Worm (Caenorhabditis elegans): ENCODE results near the gene ZK177.2.

The ZK177.2 gene

DNA sequence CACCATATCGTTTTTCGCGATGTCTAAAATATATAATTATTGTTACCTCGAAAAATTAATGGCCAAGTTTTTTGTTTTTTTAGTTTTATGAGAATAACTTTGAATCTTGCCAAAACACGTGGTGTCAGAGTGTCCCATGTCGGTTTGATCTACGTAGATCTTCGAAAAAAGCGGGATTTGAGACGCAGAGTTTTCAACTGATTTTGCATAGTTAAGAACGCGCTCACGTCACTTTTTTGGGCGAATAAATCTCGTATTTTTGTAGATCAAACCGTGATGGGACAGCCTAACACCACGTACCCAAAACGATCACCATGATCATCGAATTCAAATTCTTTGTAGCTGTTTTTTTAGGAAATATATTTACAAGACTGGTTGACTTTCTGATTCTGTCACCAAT lies 21.5 kb upstream of the ZK177.2 start:
- TF ChIP-seq sea-1 (GFP tag; conservative IDR thresholded peaks at IDR 0.05) (no peak), flt-1 (GFP tag; IDR thresholded peaks at IDR 0.05) (no peak), scrt-1 (GFP tag; IDR thresholded peaks at IDR 0.05) (no peak), aly-1 (tag; optimal IDR thresholded peaks at IDR 0.05) (no peak), tbx-11 (GFP tag; IDR thresholded peaks at IDR 0.05) (no peak), tbx-37 (GFP tag; conservative IDR thresholded peaks at IDR 0.05) (no peak), hnd-1 (tag; optimal IDR thresholded peaks at IDR 0.05) (no peak), pes-1 (GFP tag; IDR thresholded peaks at IDR 0.05) (no peak), hmbx-1 (tag; optimal IDR thresholded peaks at IDR 0.05) (no peak), F13C5.2 (tag; optimal IDR thresholded peaks at IDR 0.05) (no peak), hmg-4 (GFP tag; optimal IDR thresholded peaks at IDR 0.05) (no peak), ama-1 (optimal IDR thresholded peaks at IDR 0.05) (no peak), ets-7 (tag; optimal IDR thresholded peaks at IDR 0.05) (no peak), B0310.2 (tag; optimal IDR thresholded peaks at IDR 0.05) (no peak), ceh-36 (tag; optimal IDR thresholded peaks at IDR 0.05) (no peak), ceh-13 (GFP tag; optimal IDR thresholded peaks at IDR 0.05) (no peak), tra-4 (tag; optimal IDR thresholded peaks at IDR 0.05) (no peak)

DNA sequence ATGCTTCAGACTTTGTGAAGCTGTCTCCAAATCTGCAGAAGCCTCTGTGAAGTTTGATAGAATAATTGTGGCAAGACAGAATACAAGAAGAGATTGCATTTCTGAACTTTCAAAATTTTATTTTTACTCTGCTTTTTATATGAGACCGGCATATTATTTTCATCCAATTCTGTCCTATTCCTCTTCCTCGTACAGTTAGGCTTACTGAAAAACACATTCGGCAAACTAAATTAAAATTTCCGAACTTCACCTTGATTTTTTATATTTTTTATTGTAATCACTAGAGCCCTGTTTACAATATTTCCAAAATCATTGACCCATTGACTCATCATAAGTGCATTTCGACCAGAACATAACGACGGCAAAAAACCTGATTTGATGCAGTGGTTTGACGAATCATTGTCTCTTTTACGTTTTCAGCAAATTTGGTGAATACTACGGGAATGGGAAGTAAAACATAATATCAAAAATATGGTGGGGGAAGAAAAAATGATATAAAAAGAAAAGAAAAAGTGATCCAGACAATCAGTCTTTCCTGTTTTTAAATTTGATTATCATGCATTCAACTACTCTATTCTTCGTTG lies 20.8 kb upstream of the ZK177.2 start, which contains the start of the genes suex-1 and F12A10.9:
Gene suex-1 (minus strand): TSS at position 101 of the 584 bp plus-strand sequence.
Gene F12A10.9 (plus strand): TSS at position 534 of the 584 bp plus-strand sequence.
- no peak for TF ChIP-seq ceh-36 (tag; optimal IDR thresholded peaks at IDR 0.05)
- no peak for TF ChIP-seq tra-4 (tag; optimal IDR thresholded peaks at IDR 0.05)
- TF ChIP-seq sea-1 (GFP tag; conservative IDR thresholded peaks at IDR 0.05): no peak
- no peak for TF ChIP-seq scrt-1 (GFP tag; IDR thresholded peaks at IDR 0.05)
- TF ChIP-seq pes-1 (GFP tag; IDR thresholded peaks at IDR 0.05): no peak
- no peak for TF ChIP-seq hmbx-1 (tag; optimal IDR thresholded peaks at IDR 0.05)
- no peak for TF ChIP-seq hnd-1 (tag; optimal IDR thresholded peaks at IDR 0.05)
- no peak for TF ChIP-seq hmg-4 (GFP tag; optimal IDR thresholded peaks at IDR 0.05)
- no peak for TF ChIP-seq tbx-37 (GFP tag; conservative IDR thresholded peaks at IDR 0.05)
- no peak for TF ChIP-seq tbx-11 (GFP tag; IDR thresholded peaks at IDR 0.05)
- TF ChIP-seq F13C5.2 (tag; optimal IDR thresholded peaks at IDR 0.05): no peak
- no peak for TF ChIP-seq B0310.2 (tag; optimal IDR thresholded peaks at IDR 0.05)
- TF ChIP-seq ceh-13 (GFP tag; optimal IDR thresholded peaks at IDR 0.05): no peak
- TF ChIP-seq flt-1 (GFP tag; IDR thresholded peaks at IDR 0.05): no peak
- no peak for TF ChIP-seq ama-1 (optimal IDR thresholded peaks at IDR 0.05)
- TF ChIP-seq ets-7 (tag; optimal IDR thresholded peaks at IDR 0.05): no peak
- TF ChIP-seq aly-1 (tag; optimal IDR thresholded peaks at IDR 0.05): no peak

DNA sequence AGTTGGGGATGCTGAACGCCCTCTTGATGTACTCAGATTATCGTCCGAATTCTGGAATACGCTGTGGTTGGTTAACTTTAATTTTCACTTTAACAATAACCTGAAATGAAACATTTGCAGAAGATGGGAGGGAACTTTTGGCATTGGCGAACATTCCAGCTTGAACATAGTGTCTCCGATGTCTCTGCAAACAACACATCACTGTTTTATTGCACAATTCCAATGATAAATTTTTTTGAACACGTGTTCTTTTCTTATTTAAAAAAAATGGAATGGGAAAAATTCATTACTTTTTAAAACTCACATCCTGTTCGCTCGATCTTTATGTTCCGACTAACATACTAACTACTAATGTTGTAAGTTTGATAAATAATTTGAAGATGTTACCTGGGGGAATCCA lies 18.5 kb upstream of the ZK177.2 start, which contains the start of gene fzy-1:
Gene fzy-1 (plus strand): TSS at position 301 of the 400 bp plus-strand sequence.
- TF ChIP-seq tbx-11 (GFP tag; IDR thresholded peaks at IDR 0.05) (no peak), hnd-1 (tag; optimal IDR thresholded peaks at IDR 0.05) (no peak), flt-1 (GFP tag; IDR thresholded peaks at IDR 0.05) (no peak), hmg-4 (GFP tag; optimal IDR thresholded peaks at IDR 0.05) (no peak), B0310.2 (tag; optimal IDR thresholded peaks at IDR 0.05) (no peak), tbx-37 (GFP tag; conservative IDR thresholded peaks at IDR 0.05) (no peak), aly-1 (tag; optimal IDR thresholded peaks at IDR 0.05) (no peak), tra-4 (tag; optimal IDR thresholded peaks at IDR 0.05) (no peak), pes-1 (GFP tag; IDR thresholded peaks at IDR 0.05) (no peak), ceh-13 (GFP tag; optimal IDR thresholded peaks at IDR 0.05) (no peak), hmbx-1 (tag; optimal IDR thresholded peaks at IDR 0.05) (no peak), ceh-36 (tag; optimal IDR thresholded peaks at IDR 0.05) (no peak), scrt-1 (GFP tag; IDR thresholded peaks at IDR 0.05) (no peak), ets-7 (tag; optimal IDR thresholded peaks at IDR 0.05) (no peak), sea-1 (GFP tag; conservative IDR thresholded peaks at IDR 0.05) (no peak)

DNA sequence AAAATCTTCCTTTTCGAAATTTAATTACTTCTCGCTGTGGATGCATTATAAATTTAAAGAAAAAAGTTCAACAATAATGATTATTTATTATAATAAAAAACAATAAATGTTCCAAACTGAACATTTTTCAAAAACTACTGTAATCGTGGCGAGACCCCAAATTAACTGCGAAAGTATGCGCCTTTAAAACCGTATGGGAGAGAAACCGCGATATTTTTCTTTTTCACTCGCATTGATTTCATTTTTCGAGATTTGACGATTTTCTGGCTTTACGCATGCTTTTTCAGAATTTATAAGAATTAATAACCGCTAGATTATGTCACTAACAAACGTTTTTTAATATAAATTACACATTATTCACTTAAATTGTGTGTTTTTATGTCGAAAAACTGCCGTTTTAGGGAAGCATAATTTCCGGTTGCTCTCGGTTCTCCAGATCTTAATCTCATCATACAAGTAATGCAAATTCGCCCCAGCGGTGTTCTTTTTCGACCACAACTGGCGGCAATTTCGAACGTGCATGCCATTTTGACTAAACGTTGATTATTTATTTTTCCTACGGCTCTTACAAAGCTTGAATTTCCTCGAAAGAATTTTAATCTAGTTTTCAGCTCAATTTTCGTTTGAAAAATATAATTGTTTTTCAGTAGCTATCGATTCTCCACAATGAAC lies 17.9 kb upstream of the ZK177.2 start, which contains the start of gene F12A10.8:
Gene F12A10.8 (minus strand): TSS at position 79 of the 672 bp plus-strand sequence.
- TF ChIP-seq aly-1 (tag; optimal IDR thresholded peaks at IDR 0.05) (no peak), flt-1 (GFP tag; IDR thresholded peaks at IDR 0.05) (no peak), scrt-1 (GFP tag; IDR thresholded peaks at IDR 0.05) (no peak), ceh-36 (tag; optimal IDR thresholded peaks at IDR 0.05) (no peak), tbx-11 (GFP tag; IDR thresholded peaks at IDR 0.05) (no peak), hmg-4 (GFP tag; optimal IDR thresholded peaks at IDR 0.05) (no peak), sea-1 (GFP tag; conservative IDR thresholded peaks at IDR 0.05) (no peak), tra-4 (tag; optimal IDR thresholded peaks at IDR 0.05) (no peak), hnd-1 (tag; optimal IDR thresholded peaks at IDR 0.05) (no peak), ets-7 (tag; optimal IDR thresholded peaks at IDR 0.05) (no peak), hmbx-1 (tag; optimal IDR thresholded peaks at IDR 0.05) (no peak), B0310.2 (tag; optimal IDR thresholded peaks at IDR 0.05) (no peak), pes-1 (GFP tag; IDR thresholded peaks at IDR 0.05) (no peak), tbx-37 (GFP tag; conservative IDR thresholded peaks at IDR 0.05) (no peak), F13C5.2 (tag; optimal IDR thresholded peaks at IDR 0.05) (no peak), ceh-13 (GFP tag; optimal IDR thresholded peaks at IDR 0.05) (no peak), ama-1 (optimal IDR thresholded peaks at IDR 0.05) (no peak)

DNA sequence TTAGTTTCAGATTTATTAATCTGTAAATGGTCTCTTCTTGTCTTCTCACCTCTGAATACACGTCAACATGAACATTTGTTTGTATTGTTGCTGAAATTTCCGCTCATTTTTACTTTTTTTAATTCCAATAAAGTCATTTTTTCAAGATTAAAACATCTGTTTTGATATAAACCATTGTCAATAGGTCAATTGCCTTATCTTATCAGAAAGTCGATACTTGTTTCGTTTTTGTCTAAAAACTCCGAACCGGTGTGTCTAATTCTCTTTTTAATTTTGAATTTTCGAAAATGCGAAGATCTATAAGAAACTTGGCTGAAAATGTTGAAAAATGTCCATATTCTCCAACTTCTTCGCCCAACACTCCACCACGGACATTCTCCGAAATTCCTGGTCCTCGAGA lies 15.2 kb upstream of the ZK177.2 start, which contains the start of gene cyp-44A1:
Gene cyp-44A1 (plus strand): TSS at position 285 of the 400 bp plus-strand sequence.
- no peak for TF ChIP-seq tra-4 (tag; optimal IDR thresholded peaks at IDR 0.05)
- no peak for TF ChIP-seq ceh-13 (GFP tag; optimal IDR thresholded peaks at IDR 0.05)
- TF ChIP-seq hmg-4 (GFP tag; optimal IDR thresholded peaks at IDR 0.05): no peak
- no peak for TF ChIP-seq aly-1 (tag; optimal IDR thresholded peaks at IDR 0.05)
- TF ChIP-seq hmbx-1 (tag; optimal IDR thresholded peaks at IDR 0.05): no peak
- TF ChIP-seq ets-7 (tag; optimal IDR thresholded peaks at IDR 0.05): no peak
- no peak for TF ChIP-seq B0310.2 (tag; optimal IDR thresholded peaks at IDR 0.05)
- TF ChIP-seq scrt-1 (GFP tag; IDR thresholded peaks at IDR 0.05): no peak
- TF ChIP-seq flt-1 (GFP tag; IDR thresholded peaks at IDR 0.05): no peak
- TF ChIP-seq ceh-36 (tag; optimal IDR thresholded peaks at IDR 0.05): no peak
- TF ChIP-seq F13C5.2 (tag; optimal IDR thresholded peaks at IDR 0.05): no peak
- no peak for TF ChIP-seq sea-1 (GFP tag; conservative IDR thresholded peaks at IDR 0.05)
- no peak for TF ChIP-seq pes-1 (GFP tag; IDR thresholded peaks at IDR 0.05)
- TF ChIP-seq tbx-37 (GFP tag; conservative IDR thresholded peaks at IDR 0.05): no peak
- TF ChIP-seq hnd-1 (tag; optimal IDR thresholded peaks at IDR 0.05): no peak
- TF ChIP-seq tbx-11 (GFP tag; IDR thresholded peaks at IDR 0.05): no peak
- no peak for TF ChIP-seq ama-1 (optimal IDR thresholded peaks at IDR 0.05)

DNA sequence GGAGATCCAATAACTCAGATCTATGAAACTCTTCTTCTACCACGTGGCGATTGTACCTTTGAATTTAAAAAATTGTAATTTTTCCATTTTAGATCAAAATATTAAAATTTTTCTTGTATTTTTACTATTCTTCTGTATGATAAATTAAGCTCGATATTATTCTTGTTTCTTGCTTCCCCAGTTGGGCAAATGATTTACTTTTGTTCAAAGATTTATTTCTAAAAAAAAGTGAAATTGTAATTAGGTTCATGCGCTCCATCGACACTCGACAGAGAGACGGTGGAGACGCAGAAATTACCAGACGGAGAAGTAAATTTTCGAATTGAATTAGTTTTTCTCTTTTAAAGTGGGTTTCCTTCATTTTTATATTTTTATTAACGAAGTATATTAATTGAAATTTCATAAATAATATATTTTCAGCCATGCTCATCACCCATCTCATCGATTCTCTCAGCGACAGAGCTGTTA lies 13.2 kb upstream of the ZK177.2 start, which contains the start of gene npp-24:
Gene npp-24 (plus strand): TSS at position 51 of the 468 bp plus-strand sequence.
- TF ChIP-seq scrt-1 (GFP tag; IDR thresholded peaks at IDR 0.05) (no peak), F13C5.2 (tag; optimal IDR thresholded peaks at IDR 0.05) (no peak), flt-1 (GFP tag; IDR thresholded peaks at IDR 0.05) (no peak)
